Fruit fly (Drosophila melanogaster): ENCODE measurements around the gene chp.
A peak's percentile ranks its signal among the peaks of the same experiment; 100 is the strongest.

Gene chp

dm6 chr3R:31222125-31222889, 11.8 kb upstream of the chp start (continued):
- TF ChIP-seq pnt (GFP tag; optimal IDR thresholded peaks at IDR 0.05) (peak; percentile 83), z (GFP tag; IDR thresholded peaks at IDR 0.05) (no peak), crp (GFP tag; optimal IDR thresholded peaks at IDR 0.05) (peak in 1 of 2 experiments; percentile 68), cwo (GFP tag; optimal IDR thresholded peaks at IDR 0.05) (peak; percentile 82), D19B (GFP tag; optimal IDR thresholded peaks at IDR 0.05) (peak; percentile 67), CG15269 (tag; optimal IDR thresholded peaks at IDR 0.05) (peak; percentile 87), CG9727 (GFP tag; optimal IDR thresholded peaks at IDR 0.05) (peak; percentile 90), salm (tag; optimal IDR thresholded peaks at IDR 0.05) (peak; percentile 66), bab2 (GFP tag; optimal IDR thresholded peaks at IDR 0.05) (peak; percentile 89), CG10274 (GFP tag; optimal IDR thresholded peaks at IDR 0.05) (peak; percentile 63), HmgZ (tag; optimal IDR thresholded peaks at IDR 0.05) (peak; percentile 85), CG1602 (GFP tag; optimal IDR thresholded peaks at IDR 0.05) (peak; percentile 73), Mes4 (GFP tag; optimal IDR thresholded peaks at IDR 0.05) (peak; percentile 82), Bgb (GFP tag; IDR thresholded peaks at IDR 0.05; ENCODE audit: partially characterized antibody) (no peak), CG9609 (GFP tag; optimal IDR thresholded peaks at IDR 0.05) (peak; percentile 87), D19A (tag; optimal IDR thresholded peaks at IDR 0.05) (peak; percentile 83), Deaf1 (tag; optimal IDR thresholded peaks at IDR 0.05) (peak; percentile 47), CG10462 (GFP tag; optimal IDR thresholded peaks at IDR 0.05) (peak; percentile 58), psq (GFP tag; optimal IDR thresholded peaks at IDR 0.05) (no peak), HLH54F (GFP tag; optimal IDR thresholded peaks at IDR 0.05) (peak; percentile 79), D (optimal IDR thresholded peaks at IDR 0.05) (no peak), D (GFP tag; optimal IDR thresholded peaks at IDR 0.05) (peak; percentile 73), HmgD (GFP tag; optimal IDR thresholded peaks at IDR 0.05) (peak; percentile 79), Chrac-16 (GFP tag; optimal IDR thresholded peaks at IDR 0.05) (peak; percentile 82), zen (tag; optimal IDR thresholded peaks at IDR 0.05) (peak; percentile 71), CG14441 (GFP tag; IDR thresholded peaks at IDR 0.05) (no peak), CG8359 (GFP tag; optimal IDR thresholded peaks at IDR 0.05; ENCODE audit: borderline replicate concordance) (peak; percentile 64), mld (GFP tag; IDR thresholded peaks at IDR 0.05; ENCODE audit: partially characterized antibody) (no peak), Dref (GFP tag; IDR thresholded peaks at IDR 0.05) (no peak), CG1792 (GFP tag; optimal IDR thresholded peaks at IDR 0.05) (peak; percentile 65), CG6683 (GFP tag; optimal IDR thresholded peaks at IDR 0.05) (peak; percentile 71), H15 (GFP tag; IDR thresholded peaks at IDR 0.05) (no peak), vvl (GFP tag; IDR thresholded peaks at IDR 0.05) (no peak), seq (GFP tag; IDR thresholded peaks at IDR 0.05) (no peak), CG18619 (GFP tag; optimal IDR thresholded peaks at IDR 0.05) (peak; percentile 89), CG11723 (GFP tag; optimal IDR thresholded peaks at IDR 0.05) (peak; percentile 61), dpn (GFP tag; optimal IDR thresholded peaks at IDR 0.05) (peak; percentile 85 to 89), CG2875 (GFP tag; optimal IDR thresholded peaks at IDR 0.05) (peak; percentile 73), nau (GFP tag; optimal IDR thresholded peaks at IDR 0.05) (peak; percentile 77), Optix (GFP tag; IDR thresholded peaks at IDR 0.05) (no peak), ERR (GFP tag; optimal IDR thresholded peaks at IDR 0.05) (peak; percentile 75), ind (GFP tag; optimal IDR thresholded peaks at IDR 0.05) (peak; percentile 85), sqz (GFP tag; optimal IDR thresholded peaks at IDR 0.05) (peak; percentile 27), az2 (GFP tag; optimal IDR thresholded peaks at IDR 0.05) (peak; percentile 81), p53 (GFP tag; optimal IDR thresholded peaks at IDR 0.05) (peak; percentile 37), GATAe (GFP tag; conservative IDR thresholded peaks at IDR 0.05) (no peak), Lhr (GFP tag; optimal IDR thresholded peaks at IDR 0.05) (peak; percentile 54), Awh (GFP tag; IDR thresholded peaks at IDR 0.05) (no peak), CG16779 (GFP tag; IDR thresholded peaks at IDR 0.05) (no peak), CG13775 (GFP tag; optimal IDR thresholded peaks at IDR 0.05) (peak; percentile 83)

Measured in whole organism, embryonic.